Fruit fly (Drosophila melanogaster): ENCODE measurements around the gene CG33783.

Gene CG33783

dm6 chr3R:10084914-10085313 is 18.3 kb downstream of the CG33783 start (continued):
- TF ChIP-seq Hmx (GFP tag; optimal IDR thresholded peaks at IDR 0.05), result no peak
- peak; percentile 28 for TF ChIP-seq CG7928 (GFP tag; optimal IDR thresholded peaks at IDR 0.05)
- peak; percentile 94 for TF ChIP-seq Med (GFP tag)
- no peak for TF ChIP-seq dm (GFP tag; optimal IDR thresholded peaks at IDR 0.05)
- no peak for TF ChIP-seq Vsx1 (GFP tag; optimal IDR thresholded peaks at IDR 0.05)
- TF ChIP-seq p53 (GFP tag; optimal IDR thresholded peaks at IDR 0.05), result no peak
- TF ChIP-seq repo (GFP tag; optimal IDR thresholded peaks at IDR 0.05), result no peak
- no peak for TF ChIP-seq fd102C (GFP tag; optimal IDR thresholded peaks at IDR 0.05)
- peak; percentile 64 for TF ChIP-seq CG11247 (GFP tag; IDR thresholded peaks at IDR 0.05)
- peak; percentile 13 for TF ChIP-seq CG7556 (GFP tag; optimal IDR thresholded peaks at IDR 0.05)
- TF ChIP-seq lilli (GFP tag; optimal IDR thresholded peaks at IDR 0.05), result peak; percentile 79
- TF ChIP-seq CG13894 (tag; optimal IDR thresholded peaks at IDR 0.05), result peak; percentile 20
- no peak for TF ChIP-seq CG8290 (GFP tag; optimal IDR thresholded peaks at IDR 0.05)
- TF ChIP-seq CG8290 (tag; optimal IDR thresholded peaks at IDR 0.05), result peak in 1 of 2 experiments; percentile 70
- TF ChIP-seq sqz (GFP tag; optimal IDR thresholded peaks at IDR 0.05), result no peak
- no peak for TF ChIP-seq insv (GFP tag; optimal IDR thresholded peaks at IDR 0.05)
- TF ChIP-seq corto (GFP tag; optimal IDR thresholded peaks at IDR 0.05), result peak; percentile 59
- TF ChIP-seq ftz-f1 (GFP tag; optimal IDR thresholded peaks at IDR 0.05), result no peak
- no peak for TF ChIP-seq zen2 (GFP tag; IDR thresholded peaks at IDR 0.05; ENCODE audit: partially characterized antibody)
- 0 out of 3 replicates have a peak, but pooled peaks have one; percentile 44 for TF ChIP-seq CG6175 (GFP tag; IDR thresholded peaks at IDR 0.05)
- TF ChIP-seq CG12104 (GFP tag; optimal IDR thresholded peaks at IDR 0.05), result no peak
- no peak for TF ChIP-seq Doc2 (GFP tag; IDR thresholded peaks at IDR 0.05)
- TF ChIP-seq wek (GFP tag; optimal IDR thresholded peaks at IDR 0.05), result no peak
- no peak for TF ChIP-seq CG30020 (tag; optimal IDR thresholded peaks at IDR 0.05)
- TF ChIP-seq unc-4 (GFP tag; IDR thresholded peaks at IDR 0.05; ENCODE audit: partially characterized antibody), result no peak
- no peak for TF ChIP-seq NK7.1 (GFP tag; optimal IDR thresholded peaks at IDR 0.05)
- TF ChIP-seq CG11560 (tag; IDR thresholded peaks at IDR 0.05), result no peak; the same call in 2 of the 3 replicates
- TF ChIP-seq Hr51 (GFP tag; optimal IDR thresholded peaks at IDR 0.05), result peak; percentile 34 to 37
- no peak for TF ChIP-seq CG15073 (GFP tag; optimal IDR thresholded peaks at IDR 0.05)
- TF ChIP-seq CG1602 (GFP tag; optimal IDR thresholded peaks at IDR 0.05), result no peak
- TF ChIP-seq gcm2 (GFP tag; optimal IDR thresholded peaks at IDR 0.05), result no peak
- peak; percentile 65 for TF ChIP-seq BtbVII (GFP tag; optimal IDR thresholded peaks at IDR 0.05)
- TF ChIP-seq B-H1 (GFP tag; IDR thresholded peaks at IDR 0.05), result no peak
- no peak for TF ChIP-seq sens-2 (GFP tag; IDR thresholded peaks at IDR 0.05)
- no peak for TF ChIP-seq croc (GFP tag; conservative IDR thresholded peaks at IDR 0.05)
- TF ChIP-seq CG34224 (GFP tag; IDR thresholded peaks at IDR 0.05; ENCODE audit: partially characterized antibody), result no peak
- no peak for TF ChIP-seq odd (GFP tag; optimal IDR thresholded peaks at IDR 0.05)
- no peak for TF ChIP-seq pita (GFP tag; optimal IDR thresholded peaks at IDR 0.05)
- peak; percentile 68; the same call in 1 of the 2 replicates for TF ChIP-seq CG8765 (GFP tag; IDR thresholded peaks at IDR 0.05)
- TF ChIP-seq CG2678 (tag; optimal IDR thresholded peaks at IDR 0.05), result peak; percentile 70
- no peak for TF ChIP-seq seq (GFP tag; IDR thresholded peaks at IDR 0.05)
- TF ChIP-seq HLH3B (GFP tag; IDR thresholded peaks at IDR 0.05), result peak; percentile 14; the same call in 1 of the 2 replicates
- no peak for TF ChIP-seq CG2199 (GFP tag; IDR thresholded peaks at IDR 0.05)
- no peak; the same call in 1 of the 2 replicates for TF ChIP-seq CG11085 (GFP tag; IDR thresholded peaks at IDR 0.05)
- no peak for TF ChIP-seq CG17328 (GFP tag; IDR thresholded peaks at IDR 0.05)
- TF ChIP-seq ttk (GFP tag; IDR thresholded peaks at IDR 0.05), result peak; percentile 52
- TF ChIP-seq gem (tag; optimal IDR thresholded peaks at IDR 0.05), result peak; percentile 59
- TF ChIP-seq salm (tag; optimal IDR thresholded peaks at IDR 0.05), result no peak
- peak; percentile 52; the same call in 1 of the 2 replicates for TF ChIP-seq gsb (GFP tag; IDR thresholded peaks at IDR 0.05)
- no peak for TF ChIP-seq cg (GFP tag; optimal IDR thresholded peaks at IDR 0.05)
- TF ChIP-seq schlank (tag; optimal IDR thresholded peaks at IDR 0.05), result peak; percentile 68
- TF ChIP-seq chm (GFP tag; IDR thresholded peaks at IDR 0.05), result no peak
